Worm (Caenorhabditis elegans) whole organism, L4 larva: ENCODE measurements around the gene F13E9.9.
A peak's percentile ranks its signal among the peaks of the same experiment; 100 is the strongest.

ENCODE experiments used
- F26F4.8 ChIP-seq: fragments of 200-800 bp; sonication (Bioruptor generic); conservative IDR thresholded peaks from 2 replicates; pipeline ENCODE4 v1.3.6; 2022; ENCODE audit warnings: missing genetic modification characterization, missing compliant biosample characterization
- F37D6.2 ChIP-seq: sonication (generic microtip); optimal IDR thresholded peaks from 2 replicates; lab custom pipeline; 2016; ENCODE audit warnings: mild to moderate bottlenecking, missing genetic modification characterization, missing compliant biosample characterization
- F49E8.2 ChIP-seq: sonication (generic microtip); optimal IDR thresholded peaks from 2 replicates; lab custom pipeline; 2016; ENCODE audit warnings: missing compliant biosample characterization, mild to moderate bottlenecking, missing genetic modification characterization, borderline replicate concordance
- R02D3.7 ChIP-seq: fragments of 150-350 bp; sonication (generic microtip); optimal IDR thresholded peaks from 3 replicates; lab custom pipeline; 2014; ENCODE audit warnings: missing biosample characterization, missing genetic modification characterization
- T20F7.1 ChIP-seq: fragments of 200-800 bp; sonication (Bioruptor generic); optimal IDR thresholded peaks from 2 replicates; lab custom pipeline; 2018; ENCODE audit warnings: mild to moderate bottlenecking, missing genetic modification characterization, missing compliant biosample characterization
- T26A8.4 ChIP-seq: fragments of 200-800 bp; sonication (Bioruptor generic); IDR thresholded peaks from 2 replicates; pipeline ENCODE4 v1.3.6; 2022; ENCODE audit warnings: missing genetic modification characterization, missing compliant biosample characterization
- Y105C5A.15 ChIP-seq: fragments of 200-800 bp; sonication (Bioruptor generic); IDR thresholded peaks from 2 replicates; pipeline ENCODE4 v1.3.6; 2022; ENCODE audit warnings: missing genetic modification characterization, missing compliant biosample characterization
- Y48G9A.11 ChIP-seq: fragments of 200-800 bp; sonication (Bioruptor generic); IDR thresholded peaks from 2 replicates; pipeline ENCODE4 v1.3.6; 2022; ENCODE audit warnings: missing genetic modification reagents, missing genetic modification characterization, missing compliant biosample characterization
- Y5F2A.4 ChIP-seq: fragments of 200-800 bp; sonication (Bioruptor generic); optimal IDR thresholded peaks from 2 replicates; lab custom pipeline; 2018; ENCODE audit warnings: mild to moderate bottlenecking, missing genetic modification characterization, missing compliant biosample characterization
- ZK337.2 ChIP-seq: fragments of 200-800 bp; sonication (Bioruptor generic); IDR thresholded peaks from 2 replicates; pipeline ENCODE4 v1.3.6; 2022; ENCODE audit warnings: missing genetic modification reagents, missing genetic modification characterization, missing compliant biosample characterization
- ZK546.5 ChIP-seq, 2 experiments: sonication (generic microtip); optimal IDR thresholded peaks; 2 replicates each; lab custom pipeline; 2017; ENCODE audit warnings: missing biosample characterization in 2 of 2, missing genetic modification characterization in 2 of 2
- aly-2 ChIP-seq: sonication (generic microtip); optimal IDR thresholded peaks from 2 replicates; lab custom pipeline; 2018; ENCODE audit warnings: missing biosample characterization, missing genetic modification characterization
- attf-4 ChIP-seq: sonication (generic microtip); optimal IDR thresholded peaks from 3 replicates; lab custom pipeline; 2017; ENCODE audit warnings: missing biosample characterization, missing genetic modification characterization
- ceh-28 ChIP-seq: fragments of 150-350 bp; optimal IDR thresholded peaks from 2 replicates; lab custom pipeline; 2014; ENCODE audit warnings: missing biosample characterization, missing genetic modification reagents, missing genetic modification characterization
- ceh-62 ChIP-seq: sonication (generic microtip); optimal IDR thresholded peaks from 2 replicates; lab custom pipeline; 2017; ENCODE audit warnings: missing biosample characterization, missing genetic modification characterization
- ces-1 ChIP-seq: fragments of 150-350 bp; sonication (generic microtip); optimal IDR thresholded peaks from 4 replicates; lab custom pipeline; 2014; ENCODE audit warnings: missing biosample characterization, missing genetic modification reagents, missing genetic modification characterization
- ctbp-1 ChIP-seq: fragments of 200-800 bp; sonication (Bioruptor generic); IDR thresholded peaks from 2 replicates; pipeline ENCODE4 v1.3.6; 2022; ENCODE audit warnings: missing genetic modification reagents, missing genetic modification characterization, missing compliant biosample characterization
- daf-16 ChIP-seq, 3 experiments: sonication (generic microtip); optimal IDR thresholded peaks; 2 replicates each; lab custom pipeline; 2016 to 2017; ENCODE audit warnings: missing genetic modification characterization in 3 of 3, missing genetic modification reagents in 3 of 3, mild to moderate bottlenecking in 2 of 3, missing compliant biosample characterization in 2 of 3, missing biosample characterization in 1 of 3, moderate library complexity in 1 of 3
- duxl-1 ChIP-seq: sonication (generic microtip); optimal IDR thresholded peaks from 2 replicates; lab custom pipeline; 2016; ENCODE audit warnings: mild to moderate bottlenecking, missing genetic modification characterization, moderate library complexity, missing compliant biosample characterization; ENCODE audit not compliant: poor library complexity
- dve-1 ChIP-seq: sonication (generic microtip); optimal IDR thresholded peaks from 2 replicates; lab custom pipeline; 2017; ENCODE audit warnings: antibody characterized with exemption, mild to moderate bottlenecking, missing genetic modification characterization, missing compliant biosample characterization; ENCODE audit not compliant: insufficient read depth
- egl-43 ChIP-seq: fragments of 200-800 bp; sonication (Bioruptor generic); IDR thresholded peaks from 2 replicates; pipeline ENCODE4 v1.3.6; 2022; ENCODE audit warnings: missing genetic modification reagents, missing genetic modification characterization, missing compliant biosample characterization
- fkh-10 ChIP-seq: fragments of 150-350 bp; optimal IDR thresholded peaks from 2 replicates; lab custom pipeline; 2014; ENCODE audit warnings: missing biosample characterization, missing genetic modification reagents, missing genetic modification characterization
- hif-1 ChIP-seq, 2 experiments: sonication (generic microtip); optimal IDR thresholded peaks; 2 replicates each; lab custom pipeline; 2016 to 2017; ENCODE audit warnings: missing compliant biosample characterization in 2 of 2, missing genetic modification characterization in 2 of 2, missing genetic modification reagents in 2 of 2, missing genotype in 2 of 2, mild to moderate bottlenecking in 1 of 2
- hlh-11 ChIP-seq: fragments of 200-800 bp; sonication (Bioruptor generic); optimal IDR thresholded peaks from 2 replicates; lab custom pipeline; 2018; ENCODE audit warnings: mild to moderate bottlenecking, missing genetic modification characterization, missing compliant biosample characterization
- jun-1 ChIP-seq: fragments of 150-350 bp; optimal IDR thresholded peaks from 2 replicates; lab custom pipeline; 2014; ENCODE audit warnings: missing biosample characterization, missing genetic modification reagents, missing genetic modification characterization
- lin-1 ChIP-seq: fragments of 200-800 bp; sonication (Bioruptor generic); IDR thresholded peaks from 2 replicates; pipeline ENCODE4 v1.3.6; 2022; ENCODE audit warnings: missing genetic modification reagents, missing genetic modification characterization, missing compliant biosample characterization
- lin-13 ChIP-seq: fragments of 150-350 bp; optimal IDR thresholded peaks from 2 replicates; lab custom pipeline; 2014; ENCODE audit warnings: missing biosample characterization, missing genetic modification reagents, missing genetic modification characterization
- mdt-29 ChIP-seq: fragments of 200-800 bp; sonication (Bioruptor generic); IDR thresholded peaks from 2 replicates; pipeline ENCODE4 v1.3.6; 2022; ENCODE audit warnings: missing genetic modification reagents, missing genetic modification characterization, missing compliant biosample characterization
- mep-1 ChIP-seq: fragments of 150-350 bp; sonication (generic microtip); optimal IDR thresholded peaks from 3 replicates; lab custom pipeline; 2014; ENCODE audit warnings: missing biosample characterization, missing genetic modification characterization
- mes-2 ChIP-seq: sonication (generic microtip); optimal IDR thresholded peaks from 2 replicates; lab custom pipeline; 2016; ENCODE audit warnings: missing genotype, mild to moderate bottlenecking, missing genetic modification characterization, missing compliant biosample characterization; ENCODE audit not compliant: poor library complexity, severe bottlenecking
- mxl-2 ChIP-seq: fragments of 200-800 bp; sonication (Bioruptor generic); conservative IDR thresholded peaks from 2 replicates; pipeline ENCODE4 v1.3.6; 2022; ENCODE audit warnings: missing genetic modification reagents, missing genetic modification characterization, missing compliant biosample characterization
- mxl-3 ChIP-seq: fragments of 200-800 bp; sonication (Bioruptor generic); optimal IDR thresholded peaks from 2 replicates; lab custom pipeline; 2018; ENCODE audit warnings: mild to moderate bottlenecking, missing genetic modification characterization, missing compliant biosample characterization
- nhr-11 ChIP-seq: fragments of 150-350 bp; optimal IDR thresholded peaks from 2 replicates; lab custom pipeline; 2014; ENCODE audit warnings: missing biosample characterization, missing genetic modification characterization
- nhr-111 ChIP-seq: fragments of 200-800 bp; sonication (Bioruptor generic); optimal IDR thresholded peaks from 2 replicates; lab custom pipeline; 2018; ENCODE audit warnings: mild to moderate bottlenecking, missing genetic modification characterization, missing compliant biosample characterization
- nhr-41 ChIP-seq: fragments of 200-800 bp; sonication (Bioruptor generic); IDR thresholded peaks from 2 replicates; pipeline ENCODE4 v1.3.6; 2022; ENCODE audit warnings: missing genetic modification reagents, missing genetic modification characterization, missing compliant biosample characterization
- nhr-42 ChIP-seq: fragments of 200-800 bp; sonication (Bioruptor generic); IDR thresholded peaks from 2 replicates; pipeline ENCODE4 v1.3.6; 2022; ENCODE audit warnings: missing genetic modification characterization, missing compliant biosample characterization
- sdz-12 ChIP-seq: fragments of 200-800 bp; sonication (Bioruptor generic); optimal IDR thresholded peaks from 2 replicates; lab custom pipeline; 2018; ENCODE audit warnings: mild to moderate bottlenecking, missing genetic modification characterization, missing compliant biosample characterization
- set-16 ChIP-seq: fragments of 200-800 bp; sonication (Bioruptor generic); IDR thresholded peaks from 2 replicates; pipeline ENCODE4 v1.3.6; 2022; ENCODE audit warnings: missing genetic modification reagents, missing genetic modification characterization, missing compliant biosample characterization
- skn-1 ChIP-seq: fragments of 150-350 bp; optimal IDR thresholded peaks from 2 replicates; lab custom pipeline; 2014; ENCODE audit warnings: missing biosample characterization, missing genetic modification characterization
- snpc-4 ChIP-seq: fragments of 150-350 bp; optimal IDR thresholded peaks from 2 replicates; lab custom pipeline; 2014; ENCODE audit warnings: missing biosample characterization, missing genetic modification characterization
- spr-1 ChIP-seq: sonication (generic microtip); optimal IDR thresholded peaks from 2 replicates; lab custom pipeline; 2016; ENCODE audit warnings: mild to moderate bottlenecking, missing genetic modification characterization, missing compliant biosample characterization
- tra-1 ChIP-seq: fragments of 200-800 bp; sonication (Bioruptor generic); IDR thresholded peaks from 2 replicates; pipeline ENCODE4 v1.3.6; 2022; ENCODE audit warnings: missing genetic modification reagents, missing genetic modification characterization, missing compliant biosample characterization
- zfp-3 ChIP-seq: fragments of 200-800 bp; sonication (Bioruptor generic); conservative IDR thresholded peaks from 2 replicates; pipeline ENCODE4 v1.3.6; 2022; ENCODE audit warnings: missing genetic modification reagents, missing genetic modification characterization, missing compliant biosample characterization
- zip-11 ChIP-seq: fragments of 200-800 bp; sonication (Bioruptor generic); IDR thresholded peaks from 2 replicates; pipeline ENCODE4 v1.3.6; 2022; ENCODE audit warnings: missing genetic modification characterization, missing compliant biosample characterization
- ztf-7 ChIP-seq: fragments of 150-350 bp; optimal IDR thresholded peaks from 2 replicates; lab custom pipeline; 2014; ENCODE audit warnings: missing biosample characterization, missing genetic modification characterization

F13E9.9 gene

ce11 chrIV:10909708-10910107, 10.7 kb upstream of the F13E9.9 start, which contains the start of gene pyk-2 (continued):
- TF ChIP-seq Y105C5A.15 (GFP tag; lab: Robert Waterston, UW) (no peak), zip-11 (GFP tag; lab: Robert Waterston, UW) (no peak), snpc-4 (tag; lab: Kevin White, UChicago) (no peak), jun-1 (tag; lab: Kevin White, UChicago) (no peak), zfp-3 (no peak), F49E8.2 (tag; lab: Kevin White, UChicago) (no peak), spr-1 (tag; lab: Kevin White, UChicago) (no peak), nhr-111 (GFP tag; lab: Kevin White, UChicago) (no peak), duxl-1 (no peak), hlh-11 (tag; lab: Kevin White, UChicago) (peak; percentile 82), egl-43 (GFP tag; lab: Robert Waterston, UW) (no peak), mes-2 (no peak), mep-1 (tag; lab: Kevin White, UChicago) (no peak), nhr-42 (GFP tag; lab: Robert Waterston, UW) (no peak), dve-1 (tag; lab: Kevin White, UChicago) (peak; percentile 77), ceh-28 (tag; lab: Kevin White, UChicago) (no peak), daf-16 (GFP tag; optimal IDR thresholded peaks at IDR 0.05; lab: Kevin White, UChicago) (no peak), daf-16 (tag; optimal IDR thresholded peaks at IDR 0.05; lab: Kevin White, UChicago) (peak; percentile 80), set-16 (no peak), T26A8.4 (GFP tag; lab: Robert Waterston, UW) (no peak), lin-13 (GFP tag; lab: Kevin White, UChicago) (no peak)

ce11 chrIV:10909206-10909605, 10.2 kb upstream of the F13E9.9 start, which contains the start of gene ZK596.2:
ZK596.2 (minus strand) TSS chrIV:10909306.
- no peak for TF ChIP-seq nhr-11 (tag; lab: Kevin White, UChicago)
- TF ChIP-seq R02D3.7 (tag; lab: Kevin White, UChicago) = no peak
- no peak for TF ChIP-seq lin-1 (GFP tag; lab: Robert Waterston, UW)
- TF ChIP-seq F37D6.2 = no peak
- no peak for TF ChIP-seq nhr-42 (GFP tag; lab: Robert Waterston, UW)
- no peak for TF ChIP-seq ZK337.2 (GFP tag; lab: Robert Waterston, UW)
- no peak for TF ChIP-seq mdt-29 (GFP tag; lab: Robert Waterston, UW)
- no peak for TF ChIP-seq attf-4 (tag; lab: Kevin White, UChicago)
- TF ChIP-seq T20F7.1 = no peak
- no peak for TF ChIP-seq fkh-10 (GFP tag; lab: Kevin White, UChicago)
- TF ChIP-seq sdz-12 (GFP tag; lab: Kevin White, UChicago) = no peak
- no peak for TF ChIP-seq Y5F2A.4 (GFP tag; lab: Kevin White, UChicago)
- TF ChIP-seq mep-1 (tag; lab: Kevin White, UChicago) = no peak
- no peak for TF ChIP-seq mxl-2
- no peak for TF ChIP-seq nhr-41 (GFP tag; lab: Robert Waterston, UW)
- no peak for TF ChIP-seq F26F4.8 (GFP tag; lab: Robert Waterston, UW)
- no peak for TF ChIP-seq tra-1 (GFP tag; lab: Robert Waterston, UW)
- TF ChIP-seq hif-1 (tag; optimal IDR thresholded peaks at IDR 0.05; lab: Kevin White, UChicago) = no peak
- no peak for TF ChIP-seq duxl-1
- no peak for TF ChIP-seq ZK546.5 (tag; optimal IDR thresholded peaks at IDR 0.05; lab: Kevin White, UChicago)

- TF ChIP-seq R02D3.7 (tag; lab: Kevin White, UChicago) = no peak
- TF ChIP-seq ctbp-1 (GFP tag; lab: Robert Waterston, UW) = no peak
- no peak for TF ChIP-seq T20F7.1
- no peak for TF ChIP-seq ztf-7 (tag; lab: Kevin White, UChicago)
- no peak for TF ChIP-seq aly-2 (tag; lab: Kevin White, UChicago)
- no peak for TF ChIP-seq ZK337.2 (GFP tag; lab: Robert Waterston, UW)
- no peak for TF ChIP-seq skn-1 (tag; lab: Kevin White, UChicago)
- TF ChIP-seq hif-1 (tag; optimal IDR thresholded peaks at IDR 0.05; lab: Kevin White, UChicago) = no peak
- TF ChIP-seq ces-1 (GFP tag; lab: Kevin White, UChicago) = no peak
- no peak for TF ChIP-seq dve-1 (tag; lab: Kevin White, UChicago)
- TF ChIP-seq mxl-3 (GFP tag; lab: Kevin White, UChicago) = no peak
- no peak for TF ChIP-seq ceh-62
- no peak for TF ChIP-seq snpc-4 (tag; lab: Kevin White, UChicago)
- TF ChIP-seq Y48G9A.11 = no peak
Observed at ce11 chrIV:10904282-10904681, 5.3 kb upstream of the F13E9.9 start, which contains the start of gene ZK596.3. ZK596.3 (minus strand) TSS chrIV:10904382.
